Fruit fly (Drosophila melanogaster) whole organism, embryonic: ENCODE data around the gene unc-119.
A peak's percentile ranks its signal among the peaks of the same experiment; 100 is the strongest.

Experiments
- Atf3 ChIP-seq: fragments of 200-800 bp; sonication (Bioruptor generic); optimal IDR thresholded peaks from 3 replicates; lab custom pipeline; 2016; ENCODE audit warnings: missing biosample characterization, missing genetic modification characterization
- Atf6 ChIP-seq: fragments of 200-800 bp; sonication (Bioruptor generic); IDR thresholded peaks from 2 replicates; pipeline ENCODE4 v1.3.6; 2022; ENCODE audit warnings: missing biosample characterization, missing genetic modification characterization
- Awh ChIP-seq: fragments of 200-800 bp; sonication (Bioruptor generic); IDR thresholded peaks from 2 replicates; pipeline ENCODE4, ENCODE4 v1.3.6; 2022; ENCODE audit warnings: missing biosample characterization, missing genetic modification characterization
- CG1024 ChIP-seq: fragments of 200-800 bp; sonication (Bioruptor generic); IDR thresholded peaks from 2 replicates; pipeline ENCODE4 v1.3.6; 2022; ENCODE audit warnings: missing biosample characterization, missing genetic modification characterization
- CG10543 ChIP-seq: fragments of 200-800 bp; sonication (Bioruptor generic); optimal IDR thresholded peaks from 3 replicates; lab custom pipeline; 2017; ENCODE audit warnings: missing biosample characterization, mild to moderate bottlenecking, missing genetic modification characterization, moderate library complexity
- CG12299 ChIP-seq: fragments of 200-800 bp; sonication (Bioruptor generic); optimal IDR thresholded peaks from 2 replicates; lab custom pipeline; 2018; ENCODE audit warnings: missing biosample characterization, mild to moderate bottlenecking, missing genetic modification characterization
- CG12659 ChIP-seq: fragments of 200-800 bp; sonication (Bioruptor generic); optimal IDR thresholded peaks from 3 replicates; lab custom pipeline; 2017; ENCODE audit warnings: mild to moderate bottlenecking, missing biosample characterization, missing genetic modification reagents, missing genetic modification characterization
- CG1603 ChIP-seq: fragments of 200-800 bp; sonication (Bioruptor generic); optimal IDR thresholded peaks from 2 replicates; lab custom pipeline; 2019; ENCODE audit warnings: missing biosample characterization, mild to moderate bottlenecking, missing genetic modification characterization, moderate library complexity
- CG16779 ChIP-seq: fragments of 200-800 bp; sonication (Bioruptor generic); IDR thresholded peaks from 2 replicates; pipeline ENCODE4 v1.3.6; 2022; ENCODE audit warnings: missing biosample characterization, missing genetic modification characterization
- CG17912 ChIP-seq: fragments of 200-800 bp; sonication (Bioruptor generic); optimal IDR thresholded peaks from 2 replicates; lab custom pipeline; 2018; ENCODE audit warnings: missing biosample characterization, mild to moderate bottlenecking, missing genetic modification characterization
- CG2129 ChIP-seq: fragments of 200-800 bp; sonication (Bioruptor generic); IDR thresholded peaks from 2 replicates; pipeline ENCODE4 v1.3.6; 2022; ENCODE audit warnings: missing biosample characterization, missing genetic modification characterization; ENCODE audit not compliant: partially characterized antibody
- CG2199 ChIP-seq: fragments of 200-800 bp; sonication (Bioruptor generic); IDR thresholded peaks from 3 replicates; pipeline ENCODE4 v1.3.6; 2022; ENCODE audit warnings: missing biosample characterization, missing genetic modification characterization
- CG6689 ChIP-seq: fragments of 200-800 bp; sonication (Bioruptor generic); IDR thresholded peaks from 2 replicates; pipeline ENCODE4 v1.3.6; 2022; ENCODE audit warnings: missing biosample characterization, missing genetic modification characterization
- CG6854 ChIP-seq: fragments of 200-800 bp; sonication (Bioruptor generic); optimal IDR thresholded peaks from 3 replicates; lab custom pipeline; 2017; ENCODE audit warnings: missing biosample characterization, mild to moderate bottlenecking, missing genetic modification characterization
- CG7928 ChIP-seq: fragments of 200-800 bp; sonication (Bioruptor generic); optimal IDR thresholded peaks from 2 replicates; lab custom pipeline; 2017; ENCODE audit warnings: missing biosample characterization, mild to moderate bottlenecking, missing genetic modification characterization
- CG9932 ChIP-seq: fragments of 200-800 bp; sonication (Bioruptor generic); IDR thresholded peaks from 2 replicates; pipeline ENCODE4 v1.3.6; 2022; ENCODE audit warnings: missing biosample characterization, missing genetic modification characterization
- CTCF ChIP-seq: fragments of 200-800 bp; sonication (Bioruptor generic); optimal IDR thresholded peaks from 2 replicates; lab custom pipeline; 2017; ENCODE audit warnings: missing biosample characterization, mild to moderate bottlenecking, missing genetic modification characterization, moderate library complexity
- Dfd ChIP-seq, 2 experiments: fragments of >200 bp; optimal IDR thresholded peaks; 2 replicates each; lab custom pipeline; 2017; ENCODE audit warnings: missing biosample characterization in 2 of 2, missing genetic modification characterization in 2 of 2
- Dref ChIP-seq: fragments of 200-800 bp; sonication (Bioruptor generic); IDR thresholded peaks from 2 replicates; pipeline ENCODE4 v1.3.6; 2022; ENCODE audit warnings: missing biosample characterization, missing genetic modification characterization
- Hand ChIP-seq: fragments of 200-800 bp; sonication (Bioruptor generic); optimal IDR thresholded peaks from 2 replicates; lab custom pipeline; 2017; ENCODE audit warnings: mild to moderate bottlenecking, missing biosample characterization, missing genetic modification reagents, missing genetic modification characterization
- Hmr ChIP-seq: fragments of 200-800 bp; sonication (Bioruptor generic); optimal IDR thresholded peaks from 3 replicates; lab custom pipeline; 2017; ENCODE audit warnings: mild to moderate bottlenecking, missing biosample characterization, missing genetic modification reagents, missing genetic modification characterization
- NfI ChIP-seq: fragments of 200-800 bp; sonication (Bioruptor generic); optimal IDR thresholded peaks from 3 replicates; lab custom pipeline; 2018; ENCODE audit warnings: missing biosample characterization, mild to moderate bottlenecking, missing genetic modification characterization, moderate library complexity
- Oaz ChIP-seq: fragments of 200-800 bp; sonication (Bioruptor generic); IDR thresholded peaks from 2 replicates; pipeline ENCODE4 v1.3.6; 2022; ENCODE audit warnings: missing biosample characterization, missing genetic modification characterization
- Optix ChIP-seq: fragments of 200-800 bp; sonication (Bioruptor generic); IDR thresholded peaks from 3 replicates; pipeline ENCODE4 v1.3.6; 2022; ENCODE audit warnings: missing biosample characterization, missing genetic modification characterization
- Pdp1 ChIP-seq, 2 experiments: fragments of 200-800 bp; sonication (Bioruptor generic); optimal IDR thresholded peaks; 3 replicates each; lab custom pipeline; 2016; ENCODE audit warnings: missing biosample characterization in 2 of 2, missing genetic modification characterization in 2 of 2, mild to moderate bottlenecking in 1 of 2, moderate library complexity in 1 of 2
- Stat92E ChIP-seq, 3 experiments: fragments of >200 bp in 2 of 3; fragments of 200-800 bp in 1 of 3; sonication (Bioruptor generic) in 1 of 3; optimal IDR thresholded peaks; 2 replicates each; lab custom pipeline; 2017 to 2019; ENCODE audit warnings: missing biosample characterization in 3 of 3, missing genetic modification characterization in 3 of 3, mild to moderate bottlenecking in 1 of 3, moderate library complexity in 1 of 3
- ap ChIP-seq: fragments of 200-800 bp; sonication (Bioruptor generic); IDR thresholded peaks from 2 replicates; pipeline ENCODE4 v1.3.6; 2022; ENCODE audit warnings: missing biosample characterization, missing genetic modification characterization
- bigmax ChIP-seq: fragments of 200-800 bp; sonication (Bioruptor generic); optimal IDR thresholded peaks from 2 replicates; lab custom pipeline; 2018; ENCODE audit warnings: missing biosample characterization, mild to moderate bottlenecking, missing genetic modification characterization
- crc ChIP-seq: fragments of 200-800 bp; sonication (Bioruptor generic); optimal IDR thresholded peaks from 2 replicates; lab custom pipeline; 2016; ENCODE audit warnings: missing biosample characterization, missing genetic modification characterization
- dysf ChIP-seq: fragments of 200-800 bp; sonication (Bioruptor generic); IDR thresholded peaks from 3 replicates; pipeline ENCODE4 v1.3.6; 2022; ENCODE audit warnings: missing biosample characterization, missing genetic modification characterization
- fd3F ChIP-seq: fragments of 200-800 bp; sonication (Bioruptor generic); optimal IDR thresholded peaks from 2 replicates; lab custom pipeline; 2018; ENCODE audit warnings: missing biosample characterization, mild to moderate bottlenecking, missing genetic modification characterization, moderate library complexity
- gcm ChIP-seq: fragments of 200-800 bp; sonication (Bioruptor generic); optimal IDR thresholded peaks from 2 replicates; lab custom pipeline; 2019; ENCODE audit warnings: missing biosample characterization, mild to moderate bottlenecking, missing genetic modification characterization, moderate library complexity
- gcm2 ChIP-seq: fragments of 200-800 bp; sonication (Bioruptor generic); optimal IDR thresholded peaks from 2 replicates; lab custom pipeline; 2016; ENCODE audit warnings: missing biosample characterization, missing genetic modification characterization
- jumu ChIP-seq: fragments of 200-800 bp; sonication (Bioruptor generic); optimal IDR thresholded peaks from 3 replicates; lab custom pipeline; 2016; ENCODE audit warnings: missing biosample characterization, missing genetic modification characterization
- klu ChIP-seq: fragments of 200-800 bp; sonication (Bioruptor generic); IDR thresholded peaks from 2 replicates; pipeline ENCODE4 v1.3.6; 2022; ENCODE audit warnings: missing biosample characterization, missing genetic modification characterization
- ro ChIP-seq: fragments of 200-800 bp; sonication (Bioruptor generic); IDR thresholded peaks from 2 replicates; pipeline ENCODE4 v1.3.6; 2022; ENCODE audit warnings: missing biosample characterization, missing genetic modification characterization
- sc ChIP-seq, 3 experiments: fragments of >200 bp in 2 of 3; fragments of 200-800 bp in 1 of 3; sonication (Bioruptor generic) in 1 of 3; optimal IDR thresholded peaks; 2 replicates in 2 of 3; 3 replicates in 1 of 3; lab custom pipeline; 2017; ENCODE audit warnings: mild to moderate bottlenecking in 1 of 3, missing biosample characterization in 1 of 3, missing genetic modification characterization in 1 of 3, missing genetic modification reagents in 1 of 3
- sisA ChIP-seq: fragments of 200-800 bp; sonication (Bioruptor generic); IDR thresholded peaks from 2 replicates; pipeline ENCODE4 v1.3.6; 2022; ENCODE audit warnings: missing biosample characterization, missing genetic modification characterization
- stwl ChIP-seq: fragments of 200-800 bp; sonication (Bioruptor generic); optimal IDR thresholded peaks from 3 replicates; lab custom pipeline; 2018; ENCODE audit warnings: missing biosample characterization, mild to moderate bottlenecking, missing genetic modification characterization, moderate library complexity
- tx ChIP-seq: fragments of 200-800 bp; sonication (Bioruptor generic); optimal IDR thresholded peaks from 2 replicates; lab custom pipeline; 2016; ENCODE audit warnings: missing biosample characterization, missing genetic modification characterization
- unpg ChIP-seq: fragments of 200-800 bp; sonication (Bioruptor generic); optimal IDR thresholded peaks from 3 replicates; lab custom pipeline; 2018; ENCODE audit warnings: missing biosample characterization, mild to moderate bottlenecking, missing genetic modification characterization, moderate library complexity
- vnd ChIP-seq: fragments of 200-800 bp; sonication (Bioruptor generic); IDR thresholded peaks from 3 replicates; pipeline ENCODE4 v1.3.6; 2022; ENCODE audit warnings: missing biosample characterization, missing genetic modification characterization; ENCODE audit not compliant: partially characterized antibody
- zf30C ChIP-seq: fragments of 200-800 bp; sonication (Bioruptor generic); optimal IDR thresholded peaks from 3 replicates; lab custom pipeline; 2018; ENCODE audit warnings: missing biosample characterization, mild to moderate bottlenecking, missing genetic modification characterization

The unc-119 gene

dm6 chrX:7293133-7293873, 2.2 kb upstream of the unc-119 start (continued):
- TF ChIP-seq CG12659 (GFP tag; lab: Kevin White, UChicago) (peak; percentile 64), CG12299 (tag; lab: Kevin White, UChicago) (peak; percentile 43), Pdp1 (GFP tag; optimal IDR thresholded peaks at IDR 0.05; lab: Kevin White, UChicago) (peak; percentile 66 to 75), Atf3 (GFP tag; lab: Kevin White, UChicago) (peak; percentile 77), Optix (GFP tag; lab: Robert Waterston, UW) (peak; percentile 93), NfI (GFP tag; lab: Kevin White, UChicago) (peak; percentile 74), fd3F (GFP tag; lab: Kevin White, UChicago) (peak; percentile 24), Hand (GFP tag; lab: Kevin White, UChicago) (no peak), bigmax (GFP tag; lab: Kevin White, UChicago) (no peak), Stat92E (GFP tag; optimal IDR thresholded peaks at IDR 0.05; lab: Kevin White, UChicago) (no peak), dysf (GFP tag; lab: Robert Waterston, UW) (peak; percentile 80), jumu (GFP tag; lab: Kevin White, UChicago) (peak; percentile 78), Dfd (GFP tag; optimal IDR thresholded peaks at IDR 0.05; lab: Kevin White, UChicago) (no peak), Atf6 (no peak), CG6854 (GFP tag; lab: Kevin White, UChicago) (no peak), Awh (GFP tag; lab: Robert Waterston, UW) (peak; percentile 89), crc (GFP tag; lab: Kevin White, UChicago) (peak; percentile 73), Oaz (GFP tag; lab: Robert Waterston, UW) (peak; percentile 39), CG10543 (GFP tag; lab: Kevin White, UChicago) (peak; percentile 46), gcm2 (GFP tag; lab: Kevin White, UChicago) (peak; percentile 22), CG1603 (tag; lab: Kevin White, UChicago) (peak; percentile 97), ap (GFP tag; lab: Robert Waterston, UW) (peak; percentile 84), zf30C (GFP tag; lab: Kevin White, UChicago) (peak; percentile 95), CG7928 (GFP tag; lab: Kevin White, UChicago) (no peak), sc (optimal IDR thresholded peaks at IDR 0.05; lab: Kevin White, UChicago) (no peak), sc (GFP tag; optimal IDR thresholded peaks at IDR 0.05; lab: Kevin White, UChicago) (peak; percentile 72), Hmr (GFP tag; lab: Kevin White, UChicago) (peak; percentile 25), vnd (GFP tag; lab: Robert Waterston, UW) (no peak), stwl (peak; percentile 36), tx (peak; percentile 61), CG2199 (GFP tag; lab: Robert Waterston, UW) (peak; percentile 61; the same call in 2 of the 3 replicates), klu (GFP tag; lab: Robert Waterston, UW) (peak; percentile 67), CG6689 (GFP tag; lab: Robert Waterston, UW) (peak; percentile 80), Dref (GFP tag; lab: Robert Waterston, UW) (no peak), unpg (GFP tag; lab: Kevin White, UChicago) (peak; percentile 92), CG16779 (0 out of 2 replicates have a peak, but pooled peaks have one; percentile 33), CG1024 (peak; percentile 81), CG9932 (GFP tag; lab: Robert Waterston, UW) (no peak), ro (GFP tag; lab: Robert Waterston, UW) (peak; percentile 41; the same call in 1 of the 2 replicates), sisA (peak; percentile 90), CG2129 (GFP tag; lab: Robert Waterston, UW) (no peak), CG17912 (GFP tag; lab: Kevin White, UChicago) (peak; percentile 63), gcm (GFP tag; lab: Kevin White, UChicago) (peak; percentile 77), CTCF (GFP tag; lab: Kevin White, UChicago) (peak; percentile 4)
